Worm (Caenorhabditis elegans): ENCODE data around the gene C35B8.3.

DNA sequence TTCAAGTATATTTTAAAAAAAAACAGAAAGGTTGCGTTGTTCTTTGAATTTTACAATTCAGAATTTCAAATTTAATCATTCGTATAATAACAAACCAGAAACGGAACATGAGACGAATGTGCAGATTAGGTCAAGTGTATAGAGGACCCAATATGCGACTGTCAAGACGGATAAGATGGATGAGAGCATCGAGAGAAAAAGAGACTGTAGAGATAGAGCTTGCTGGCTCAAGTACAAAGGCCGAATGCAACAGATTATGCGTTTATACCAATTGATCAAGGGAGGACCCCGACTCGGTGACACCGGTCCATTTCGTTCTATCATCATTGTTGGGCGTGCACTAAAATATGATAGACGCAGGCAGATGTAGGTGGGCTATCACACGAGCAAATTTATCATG, 16.6 kb downstream of the C35B8.3 start:
- TF ChIP-seq nhr-11 (tag; optimal IDR thresholded peaks at IDR 0.05) (no peak), K02D7.2 (tag; optimal IDR thresholded peaks at IDR 0.05) (no peak), pat-9 (tag; optimal IDR thresholded peaks at IDR 0.05) (no peak), Y22D7AL.16 (tag; optimal IDR thresholded peaks at IDR 0.05) (no peak)
